Comparison of ENCODE assay signal across 1 fruit fly cellular context in genomic region chr3L:2371882-2372281, dm6.
TF ChIP-seq lines count a peak whose summit lies in the region.

Gene CG1317, minus strand, starts transcription at chr3L:2371939.
Gene CG8993, plus strand, starts transcription at chr3L:2372199.

TF ChIP-seq in whole organism, embryonic, 481 proteins besides CTCF, POLR2A, EP300 and RAD21 (continued from another document and continues in another):
- peak; percentile 48 for TF ChIP-seq Ssrp (tag; optimal IDR thresholded peaks at IDR 0.05; lab: Kevin White, UChicago)
- peak; percentile 100 for TF ChIP-seq CG14710 (tag; optimal IDR thresholded peaks at IDR 0.05; lab: Kevin White, UChicago)
- TF ChIP-seq dysf (GFP tag; IDR thresholded peaks at IDR 0.05; lab: Robert Waterston, UW), result peak; percentile 38; the same call in 2 of the 3 replicates
- TF ChIP-seq grn (GFP tag; optimal IDR thresholded peaks at IDR 0.05; lab: Kevin White, UChicago), result peak; percentile 45
- peak; percentile 69 for TF ChIP-seq CG16813 (GFP tag; IDR thresholded peaks at IDR 0.05; lab: Robert Waterston, UW; ENCODE audit: partially characterized antibody)
- TF ChIP-seq Atf6 (GFP tag; IDR thresholded peaks at IDR 0.05; lab: Robert Waterston, UW), result 0 out of 2 replicates have a peak, but pooled peaks have one; percentile 37
- TF ChIP-seq trh (GFP tag; optimal IDR thresholded peaks at IDR 0.05; lab: Kevin White, UChicago), result no peak
- TF ChIP-seq CG2120 (GFP tag; optimal IDR thresholded peaks at IDR 0.05; lab: Kevin White, UChicago), result peak; percentile 42
- TF ChIP-seq CG1233 (GFP tag; optimal IDR thresholded peaks at IDR 0.05; lab: Kevin White, UChicago), result no peak
- TF ChIP-seq Med (GFP tag; lab: Kevin White, UChicago), result peak; percentile 62
- TF ChIP-seq sqz (GFP tag; optimal IDR thresholded peaks at IDR 0.05; lab: Kevin White, UChicago), result peak; percentile 34
- no peak for TF ChIP-seq NFAT (GFP tag; IDR thresholded peaks at IDR 0.05; lab: Robert Waterston, UW)
- TF ChIP-seq chif (GFP tag; optimal IDR thresholded peaks at IDR 0.05; lab: Kevin White, UChicago), result no peak
- peak; percentile 95 for TF ChIP-seq gsb-n (tag; optimal IDR thresholded peaks at IDR 0.05; lab: Kevin White, UChicago)
- 0 out of 2 replicates have a peak, but pooled peaks have one; percentile 22 for TF ChIP-seq HLH3B (GFP tag; IDR thresholded peaks at IDR 0.05; lab: Robert Waterston, UW)
- TF ChIP-seq Dfd (GFP tag; optimal IDR thresholded peaks at IDR 0.05; lab: Kevin White, UChicago), result peak in 1 of 2 experiments; percentile 42
- TF ChIP-seq dmrt99B (tag; optimal IDR thresholded peaks at IDR 0.05; lab: Kevin White, UChicago), result peak; percentile 19
- peak; percentile 43; the same call in 1 of the 2 replicates for TF ChIP-seq CG4404 (GFP tag; IDR thresholded peaks at IDR 0.05; lab: Robert Waterston, UW)
- TF ChIP-seq CG3281 (GFP tag; optimal IDR thresholded peaks at IDR 0.05; lab: Kevin White, UChicago), result peak; percentile 19
- TF ChIP-seq wor (GFP tag; IDR thresholded peaks at IDR 0.05; lab: Robert Waterston, UW), result 0 out of 2 replicates have a peak, but pooled peaks have one; percentile 12
- no peak for TF ChIP-seq CG12744 (GFP tag; optimal IDR thresholded peaks at IDR 0.05; lab: Kevin White, UChicago)
- peak; percentile 61 for TF ChIP-seq CG10147 (GFP tag; optimal IDR thresholded peaks at IDR 0.05; lab: Kevin White, UChicago)
- TF ChIP-seq Usf (GFP tag; optimal IDR thresholded peaks at IDR 0.05; lab: Kevin White, UChicago), result no peak
- TF ChIP-seq stc (GFP tag; IDR thresholded peaks at IDR 0.05; lab: Robert Waterston, UW), result no peak
- TF ChIP-seq tgo (GFP tag; IDR thresholded peaks at IDR 0.05; lab: Robert Waterston, UW), result peak; percentile 57
- no peak for TF ChIP-seq cg (GFP tag; optimal IDR thresholded peaks at IDR 0.05; lab: Kevin White, UChicago)
- TF ChIP-seq PHDP (tag; optimal IDR thresholded peaks at IDR 0.05; lab: Kevin White, UChicago), result peak; percentile 61
- TF ChIP-seq CG3995 (GFP tag; optimal IDR thresholded peaks at IDR 0.05; lab: Kevin White, UChicago), result peak; percentile 95
- no peak for TF ChIP-seq CG1792 (GFP tag; optimal IDR thresholded peaks at IDR 0.05; lab: Kevin White, UChicago)
- TF ChIP-seq CG1602 (GFP tag; optimal IDR thresholded peaks at IDR 0.05; lab: Kevin White, UChicago), result peak; percentile 25
- TF ChIP-seq CG7786 (GFP tag; optimal IDR thresholded peaks at IDR 0.05; lab: Kevin White, UChicago), result no peak
- peak; percentile 96 for TF ChIP-seq stwl (tag; optimal IDR thresholded peaks at IDR 0.05; lab: Kevin White, UChicago)
- peak; percentile 28 for TF ChIP-seq slou (GFP tag; optimal IDR thresholded peaks at IDR 0.05; lab: Kevin White, UChicago)
- peak; percentile 76 for TF ChIP-seq abd-A (tag; optimal IDR thresholded peaks at IDR 0.05; lab: Kevin White, UChicago)
- TF ChIP-seq CG32767 (GFP tag; IDR thresholded peaks at IDR 0.05; lab: Robert Waterston, UW), result 0 out of 2 replicates have a peak, but pooled peaks have one; percentile 21
- no peak for TF ChIP-seq ems (GFP tag; optimal IDR thresholded peaks at IDR 0.05; lab: Kevin White, UChicago)
- peak; percentile 94 for TF ChIP-seq MBD-R2 (GFP tag; IDR thresholded peaks at IDR 0.05; lab: Robert Waterston, UW)
- TF ChIP-seq E2f1 (GFP tag; IDR thresholded peaks at IDR 0.05; lab: Robert Waterston, UW), result 0 out of 2 replicates have a peak, but pooled peaks have one; percentile 18
- TF ChIP-seq Dref (GFP tag; IDR thresholded peaks at IDR 0.05; lab: Robert Waterston, UW), result 0 out of 2 replicates have a peak, but pooled peaks have one; percentile 2
- peak; percentile 55 for TF ChIP-seq CG12942 (GFP tag; optimal IDR thresholded peaks at IDR 0.05; lab: Kevin White, UChicago)
- TF ChIP-seq CG17385 (GFP tag; optimal IDR thresholded peaks at IDR 0.05; lab: Kevin White, UChicago), result peak; percentile 11
- TF ChIP-seq ci (GFP tag; IDR thresholded peaks at IDR 0.05; lab: Robert Waterston, UW), result no peak
- peak; percentile 31 for TF ChIP-seq CG12155 (GFP tag; optimal IDR thresholded peaks at IDR 0.05; lab: Kevin White, UChicago)
- TF ChIP-seq CG14667 (GFP tag; IDR thresholded peaks at IDR 0.05; lab: Robert Waterston, UW), result no peak
- peak; percentile 20 for TF ChIP-seq lilli (GFP tag; optimal IDR thresholded peaks at IDR 0.05; lab: Kevin White, UChicago)
- TF ChIP-seq CG17328 (GFP tag; IDR thresholded peaks at IDR 0.05; lab: Robert Waterston, UW), result no peak
- peak; percentile 24 for TF ChIP-seq CG6254 (GFP tag; optimal IDR thresholded peaks at IDR 0.05; lab: Kevin White, UChicago)
- TF ChIP-seq crp (GFP tag; optimal IDR thresholded peaks at IDR 0.05; lab: Kevin White, UChicago), result peak in 1 of 2 experiments; percentile 46
- no peak for TF ChIP-seq Dip3 (GFP tag; optimal IDR thresholded peaks at IDR 0.05; lab: Kevin White, UChicago)
- TF ChIP-seq Sox102F (GFP tag; optimal IDR thresholded peaks at IDR 0.05; lab: Kevin White, UChicago), result peak; percentile 62
- TF ChIP-seq Sox100B (GFP tag; optimal IDR thresholded peaks at IDR 0.05; lab: Kevin White, UChicago), result no peak
- peak; percentile 38; the same call in 1 of the 2 replicates for TF ChIP-seq CG10366 (GFP tag; IDR thresholded peaks at IDR 0.05; lab: Robert Waterston, UW)
- TF ChIP-seq Hmr (GFP tag; optimal IDR thresholded peaks at IDR 0.05; lab: Kevin White, UChicago), result peak; percentile 15
- TF ChIP-seq CG9215 (GFP tag; IDR thresholded peaks at IDR 0.05; lab: Robert Waterston, UW), result peak; percentile 51; the same call in 1 of the 2 replicates
- peak in 1 of 2 experiments; percentile 16 for TF ChIP-seq Trl (optimal IDR thresholded peaks at IDR 0.05; lab: Kevin White, UChicago)
- no peak for TF ChIP-seq Trl (GFP tag; optimal IDR thresholded peaks at IDR 0.05; lab: Kevin White, UChicago)
- TF ChIP-seq CoRest (tag; optimal IDR thresholded peaks at IDR 0.05; lab: Kevin White, UChicago), result peak; percentile 73
- peak; percentile 13 for TF ChIP-seq Sin3A (optimal IDR thresholded peaks at IDR 0.05; lab: Kevin White, UChicago)
- peak; percentile 45 for TF ChIP-seq CG10979 (tag; optimal IDR thresholded peaks at IDR 0.05; lab: Kevin White, UChicago)
- TF ChIP-seq Lhr (GFP tag; optimal IDR thresholded peaks at IDR 0.05; lab: Kevin White, UChicago), result peak; percentile 69
- no peak for TF ChIP-seq Drgx (GFP tag; IDR thresholded peaks at IDR 0.05; lab: Robert Waterston, UW)
- peak; percentile 26; the same call in 1 of the 2 replicates for TF ChIP-seq Taf1 (GFP tag; IDR thresholded peaks at IDR 0.05; lab: Robert Waterston, UW)
- peak; percentile 81 for TF ChIP-seq knrl (GFP tag; IDR thresholded peaks at IDR 0.05; lab: Robert Waterston, UW; ENCODE audit: partially characterized antibody)
- peak; percentile 54 for TF ChIP-seq NfI (GFP tag; optimal IDR thresholded peaks at IDR 0.05; lab: Kevin White, UChicago)
- no peak for TF ChIP-seq en (GFP tag; optimal IDR thresholded peaks at IDR 0.05; lab: Kevin White, UChicago)
- TF ChIP-seq CG10209 (GFP tag; optimal IDR thresholded peaks at IDR 0.05; lab: Kevin White, UChicago), result peak; percentile 47
- TF ChIP-seq D (optimal IDR thresholded peaks at IDR 0.05; lab: Kevin White, UChicago), result no peak
- TF ChIP-seq D (GFP tag; optimal IDR thresholded peaks at IDR 0.05; lab: Kevin White, UChicago), result peak; percentile 5
- peak; percentile 61 for TF ChIP-seq HmgZ (tag; optimal IDR thresholded peaks at IDR 0.05; lab: Kevin White, UChicago)
- TF ChIP-seq Fer2 (tag; optimal IDR thresholded peaks at IDR 0.05; lab: Kevin White, UChicago), result no peak
- peak; percentile 54; the same call in 1 of the 2 replicates for TF ChIP-seq sisA (GFP tag; IDR thresholded peaks at IDR 0.05; lab: Robert Waterston, UW)
- TF ChIP-seq CG32772 (GFP tag; IDR thresholded peaks at IDR 0.05; lab: Robert Waterston, UW), result peak; percentile 62; the same call in 1 of the 2 replicates
- TF ChIP-seq nmo (GFP tag; optimal IDR thresholded peaks at IDR 0.05; lab: Kevin White, UChicago), result peak; percentile 79
- peak; percentile 73 for TF ChIP-seq Sry-β (GFP tag; optimal IDR thresholded peaks at IDR 0.05; lab: Kevin White, UChicago)
- TF ChIP-seq Bgb (GFP tag; IDR thresholded peaks at IDR 0.05; lab: Robert Waterston, UW; ENCODE audit: partially characterized antibody), result peak; percentile 57
- no peak for TF ChIP-seq fd96Cb (tag; optimal IDR thresholded peaks at IDR 0.05; lab: Kevin White, UChicago)
- peak; percentile 36; the same call in 1 of the 4 replicates for TF ChIP-seq Gug (GFP tag; IDR thresholded peaks at IDR 0.05; lab: Robert Waterston, UW)
- peak; percentile 75 for TF ChIP-seq Ptx1 (GFP tag; IDR thresholded peaks at IDR 0.05; lab: Robert Waterston, UW)
- TF ChIP-seq chn (GFP tag; optimal IDR thresholded peaks at IDR 0.05; lab: Kevin White, UChicago), result peak; percentile 52
- TF ChIP-seq CG9932 (GFP tag; IDR thresholded peaks at IDR 0.05; lab: Robert Waterston, UW), result peak; percentile 74
- TF ChIP-seq CG4820 (GFP tag; optimal IDR thresholded peaks at IDR 0.05; lab: Kevin White, UChicago), result peak; percentile 57
- TF ChIP-seq CG13296 (GFP tag; optimal IDR thresholded peaks at IDR 0.05; lab: Kevin White, UChicago), result peak; percentile 26
- no peak for TF ChIP-seq ttk (GFP tag; IDR thresholded peaks at IDR 0.05; lab: Robert Waterston, UW)
- peak; percentile 46 for TF ChIP-seq CG12299 (tag; optimal IDR thresholded peaks at IDR 0.05; lab: Kevin White, UChicago)
- TF ChIP-seq CG8281 (tag; optimal IDR thresholded peaks at IDR 0.05; lab: Kevin White, UChicago), result no peak
- TF ChIP-seq Rfx (GFP tag; IDR thresholded peaks at IDR 0.05; lab: Robert Waterston, UW), result peak; percentile 67; the same call in 1 of the 2 replicates
- TF ChIP-seq CG7271 (tag; optimal IDR thresholded peaks at IDR 0.05; lab: Kevin White, UChicago), result no peak
- peak; percentile 36 for TF ChIP-seq Spps (tag; optimal IDR thresholded peaks at IDR 0.05; lab: Kevin White, UChicago)
- no peak for TF ChIP-seq NC2α (GFP tag; optimal IDR thresholded peaks at IDR 0.05; lab: Kevin White, UChicago)
- TF ChIP-seq sim (GFP tag; IDR thresholded peaks at IDR 0.05; lab: Robert Waterston, UW), result 0 out of 2 replicates have a peak, but pooled peaks have one; percentile 39
- peak; percentile 84 for TF ChIP-seq Aef1 (GFP tag; IDR thresholded peaks at IDR 0.05; lab: Robert Waterston, UW)
- TF ChIP-seq vvl (GFP tag; IDR thresholded peaks at IDR 0.05; lab: Robert Waterston, UW), result peak; percentile 69
- TF ChIP-seq vnd (GFP tag; IDR thresholded peaks at IDR 0.05; lab: Robert Waterston, UW; ENCODE audit: partially characterized antibody), result 0 out of 3 replicates have a peak, but pooled peaks have one; percentile 55
- peak; percentile 20 for TF ChIP-seq CG4328 (GFP tag; optimal IDR thresholded peaks at IDR 0.05; lab: Kevin White, UChicago)
- TF ChIP-seq CG6689 (GFP tag; IDR thresholded peaks at IDR 0.05; lab: Robert Waterston, UW), result peak; percentile 50; the same call in 1 of the 2 replicates
- no peak for TF ChIP-seq fru (optimal IDR thresholded peaks at IDR 0.05; lab: Kevin White, UChicago)
- TF ChIP-seq BEAF-32 (GFP tag; optimal IDR thresholded peaks at IDR 0.05; lab: Kevin White, UChicago), result peak; percentile 77
- TF ChIP-seq CG7357 (GFP tag; IDR thresholded peaks at IDR 0.05; lab: Robert Waterston, UW), result peak; percentile 26; the same call in 1 of the 3 replicates
- peak; percentile 50 for TF ChIP-seq CG15269 (tag; optimal IDR thresholded peaks at IDR 0.05; lab: Kevin White, UChicago)
- TF ChIP-seq CG4424 (GFP tag; optimal IDR thresholded peaks at IDR 0.05; lab: Kevin White, UChicago), result peak; percentile 57
- TF ChIP-seq Oli (tag; optimal IDR thresholded peaks at IDR 0.05; lab: Kevin White, UChicago), result peak; percentile 16
- TF ChIP-seq lab (GFP tag; optimal IDR thresholded peaks at IDR 0.05; lab: Kevin White, UChicago), result peak; percentile 26
- TF ChIP-seq scrt (GFP tag; optimal IDR thresholded peaks at IDR 0.05; lab: Kevin White, UChicago), result no peak
- peak; percentile 97 for TF ChIP-seq CG15514 (GFP tag; optimal IDR thresholded peaks at IDR 0.05; lab: Kevin White, UChicago)
- peak; percentile 64; the same call in 2 of the 3 replicates for TF ChIP-seq CG34422 (GFP tag; IDR thresholded peaks at IDR 0.05; lab: Robert Waterston, UW)
- TF ChIP-seq hbn (GFP tag; IDR thresholded peaks at IDR 0.05; lab: Robert Waterston, UW; ENCODE audit: partially characterized antibody), result peak; percentile 73
- no peak for TF ChIP-seq unpg (GFP tag; optimal IDR thresholded peaks at IDR 0.05; lab: Kevin White, UChicago)
- TF ChIP-seq bsh (GFP tag; optimal IDR thresholded peaks at IDR 0.05; lab: Kevin White, UChicago), result peak in 1 of 2 experiments; percentile 59
- TF ChIP-seq lmd (GFP tag; IDR thresholded peaks at IDR 0.05; lab: Robert Waterston, UW), result peak; percentile 47; the same call in 1 of the 2 replicates
- peak; percentile 50 for TF ChIP-seq CG17359 (tag; optimal IDR thresholded peaks at IDR 0.05; lab: Kevin White, UChicago)
- peak; percentile 47 for TF ChIP-seq ssp (GFP tag; IDR thresholded peaks at IDR 0.05; lab: Robert Waterston, UW)
- peak; percentile 8 for TF ChIP-seq CG34376 (GFP tag; optimal IDR thresholded peaks at IDR 0.05; lab: Kevin White, UChicago)
- peak; percentile 64 for TF ChIP-seq Abd-B (GFP tag; optimal IDR thresholded peaks at IDR 0.05; lab: Kevin White, UChicago)
- peak; percentile 49; the same call in 2 of the 3 replicates for TF ChIP-seq Doc3 (GFP tag; IDR thresholded peaks at IDR 0.05; lab: Robert Waterston, UW; ENCODE audit: partially characterized antibody)
- TF ChIP-seq CG14441 (GFP tag; IDR thresholded peaks at IDR 0.05; lab: Robert Waterston, UW), result peak; percentile 34; the same call in 1 of the 2 replicates
- TF ChIP-seq CG4730 (GFP tag; IDR thresholded peaks at IDR 0.05; lab: Robert Waterston, UW), result 0 out of 2 replicates have a peak, but pooled peaks have one; percentile 8
- TF ChIP-seq Dp (GFP tag; optimal IDR thresholded peaks at IDR 0.05; lab: Kevin White, UChicago), result peak; percentile 26
- TF ChIP-seq ftz-f1 (GFP tag; optimal IDR thresholded peaks at IDR 0.05; lab: Kevin White, UChicago), result no peak
- no peak for TF ChIP-seq lbe (GFP tag; optimal IDR thresholded peaks at IDR 0.05; lab: Kevin White, UChicago)
- peak; percentile 7 for TF ChIP-seq Ets97D (GFP tag; optimal IDR thresholded peaks at IDR 0.05; lab: Kevin White, UChicago)
- peak; percentile 35; the same call in 1 of the 3 replicates for TF ChIP-seq ken (GFP tag; IDR thresholded peaks at IDR 0.05; lab: Robert Waterston, UW)
- TF ChIP-seq CG3847 (GFP tag; IDR thresholded peaks at IDR 0.05; lab: Robert Waterston, UW), result peak; percentile 81
- TF ChIP-seq Fer1 (GFP tag; optimal IDR thresholded peaks at IDR 0.05; lab: Kevin White, UChicago), result peak; percentile 30
- peak; percentile 54 for TF ChIP-seq dmrt11E (tag; optimal IDR thresholded peaks at IDR 0.05; lab: Kevin White, UChicago)
- TF ChIP-seq psq (GFP tag; optimal IDR thresholded peaks at IDR 0.05; lab: Kevin White, UChicago), result no peak
- no peak for TF ChIP-seq wek (GFP tag; optimal IDR thresholded peaks at IDR 0.05; lab: Kevin White, UChicago)
- TF ChIP-seq dati (GFP tag; IDR thresholded peaks at IDR 0.05; lab: Robert Waterston, UW), result no peak
